Worm (Caenorhabditis elegans) whole organism, L2 larva: Measurements from ENCODE around the gene C54C6.11.

Experiments
- C34F6.9 ChIP-seq: fragments of 150-350 bp; optimal IDR thresholded peaks from 2 replicates; lab custom pipeline; 2014; ENCODE audit warnings: missing biosample characterization, missing genetic modification characterization
- F13H6.1 ChIP-seq: sonication (generic microtip); optimal IDR thresholded peaks from 2 replicates; lab custom pipeline; 2016; ENCODE audit warnings: missing genetic modification characterization, missing compliant biosample characterization
- R02D3.7 ChIP-seq: fragments of 150-350 bp; optimal IDR thresholded peaks from 2 replicates; lab custom pipeline; 2014; ENCODE audit warnings: missing biosample characterization, missing genetic modification characterization
- Y55F3AM.14 ChIP-seq: fragments of 200-800 bp; sonication (Bioruptor generic); optimal IDR thresholded peaks from 2 replicates; lab custom pipeline; 2018; ENCODE audit warnings: mild to moderate bottlenecking, missing genetic modification characterization, missing compliant biosample characterization
- ZK546.5 ChIP-seq: sonication (generic microtip); optimal IDR thresholded peaks from 2 replicates; lab custom pipeline; 2017; ENCODE audit warnings: missing biosample characterization, missing genetic modification characterization
- aly-2 ChIP-seq: fragments of 150-350 bp; optimal IDR thresholded peaks from 2 replicates; lab custom pipeline; 2014; ENCODE audit warnings: missing biosample characterization, missing genetic modification characterization
- ceh-82 ChIP-seq: fragments of 150-350 bp; optimal IDR thresholded peaks from 2 replicates; lab custom pipeline; 2014; ENCODE audit warnings: missing biosample characterization, missing genetic modification characterization
- crh-2 ChIP-seq: sonication (generic microtip); optimal IDR thresholded peaks from 2 replicates; lab custom pipeline; 2017; ENCODE audit warnings: missing biosample characterization, missing genetic modification characterization
- dmd-4 ChIP-seq: sonication (generic microtip); optimal IDR thresholded peaks from 2 replicates; lab custom pipeline; 2017; ENCODE audit warnings: missing biosample characterization, missing genetic modification characterization
- egl-27 ChIP-seq: sonication (generic microtip); optimal IDR thresholded peaks from 3 replicates; lab custom pipeline; 2017; ENCODE audit warnings: missing biosample characterization, missing genetic modification reagents, missing genetic modification characterization
- elt-3 ChIP-seq: sonication (generic microtip); optimal IDR thresholded peaks from 2 replicates; lab custom pipeline; 2017; ENCODE audit warnings: missing biosample characterization, missing genetic modification characterization
- fos-1 ChIP-seq: fragments of 150-350 bp; optimal IDR thresholded peaks from 2 replicates; lab custom pipeline; 2014; ENCODE audit warnings: missing biosample characterization, missing genetic modification characterization
- gmeb-1 ChIP-seq: fragments of 150-350 bp; optimal IDR thresholded peaks from 2 replicates; lab custom pipeline; 2014; ENCODE audit warnings: missing biosample characterization, missing genetic modification characterization
- lin-11 ChIP-seq: fragments of 150-350 bp; sonication (generic microtip); optimal IDR thresholded peaks from 2 replicates; lab custom pipeline; 2014; ENCODE audit warnings: missing biosample characterization, missing genetic modification characterization, inconsistent platforms, mixed read lengths
- lin-13 ChIP-seq: fragments of 150-350 bp; optimal IDR thresholded peaks from 2 replicates; lab custom pipeline; 2014; ENCODE audit warnings: missing biosample characterization, missing genetic modification reagents, missing genetic modification characterization
- lin-39 ChIP-seq: fragments of 150-350 bp; optimal IDR thresholded peaks from 2 replicates; lab custom pipeline; 2014; ENCODE audit warnings: missing biosample characterization, missing genetic modification reagents, missing genetic modification characterization
- lsy-2 ChIP-seq, 2 experiments: fragments of 150-350 bp in 1 of 2; sonication (generic microtip) in 1 of 2; optimal IDR thresholded peaks; 2 replicates each; lab custom pipeline; 2014 to 2017; ENCODE audit warnings: missing biosample characterization in 2 of 2, missing genetic modification characterization in 2 of 2
- mab-5 ChIP-seq: fragments of 150-350 bp; optimal IDR thresholded peaks from 2 replicates; lab custom pipeline; 2014; ENCODE audit warnings: missing biosample characterization, missing genetic modification characterization
- mbf-1 ChIP-seq: sonication (generic microtip); optimal IDR thresholded peaks from 2 replicates; lab custom pipeline; 2017; ENCODE audit warnings: missing biosample characterization, missing genetic modification characterization
- mdl-1 ChIP-seq, 2 experiments: fragments of 150-350 bp in 1 of 2; sonication (generic microtip) in 1 of 2; optimal IDR thresholded peaks; 2 replicates each; lab custom pipeline; 2017; ENCODE audit warnings: missing biosample characterization in 2 of 2, missing genetic modification characterization in 2 of 2
- nhr-11 ChIP-seq: fragments of 150-350 bp; optimal IDR thresholded peaks from 2 replicates; lab custom pipeline; 2014; ENCODE audit warnings: missing biosample characterization, missing genetic modification characterization
- nhr-12 ChIP-seq: fragments of 150-350 bp; optimal IDR thresholded peaks from 2 replicates; lab custom pipeline; 2014; ENCODE audit warnings: missing biosample characterization, missing genetic modification characterization
- nhr-129 ChIP-seq: fragments of 150-350 bp; optimal IDR thresholded peaks from 2 replicates; lab custom pipeline; 2014; ENCODE audit warnings: missing biosample characterization, missing genetic modification characterization
- nhr-21 ChIP-seq: fragments of 150-350 bp; optimal IDR thresholded peaks from 2 replicates; lab custom pipeline; 2014; ENCODE audit warnings: missing biosample characterization, missing genetic modification characterization
- nhr-23 ChIP-seq: fragments of 150-350 bp; optimal IDR thresholded peaks from 2 replicates; lab custom pipeline; 2014; ENCODE audit warnings: missing biosample characterization, missing genetic modification reagents, missing genetic modification characterization
- nhr-237 ChIP-seq: fragments of 150-350 bp; optimal IDR thresholded peaks from 2 replicates; lab custom pipeline; 2014; ENCODE audit warnings: missing biosample characterization, missing genetic modification characterization
- nhr-25 ChIP-seq: fragments of 150-350 bp; sonication (generic microtip); optimal IDR thresholded peaks from 3 replicates; lab custom pipeline; 2014; ENCODE audit warnings: missing biosample characterization, missing genetic modification characterization
- nhr-6 ChIP-seq: fragments of 150-350 bp; optimal IDR thresholded peaks from 2 replicates; lab custom pipeline; 2014; ENCODE audit warnings: missing biosample characterization, missing genetic modification characterization
- nhr-77 ChIP-seq: fragments of 150-350 bp; optimal IDR thresholded peaks from 2 replicates; lab custom pipeline; 2014; ENCODE audit warnings: missing biosample characterization, missing genetic modification characterization
- peb-1 ChIP-seq: fragments of 150-350 bp; optimal IDR thresholded peaks from 2 replicates; lab custom pipeline; 2014; ENCODE audit warnings: missing biosample characterization, missing genetic modification characterization
- sem-4 ChIP-seq: fragments of 150-350 bp; optimal IDR thresholded peaks from 2 replicates; lab custom pipeline; 2014; ENCODE audit warnings: missing biosample characterization, missing genetic modification reagents, missing genetic modification characterization
- skn-1 ChIP-seq: sonication (generic microtip); optimal IDR thresholded peaks from 2 replicates; lab custom pipeline; 2017; ENCODE audit warnings: missing biosample characterization, missing genetic modification characterization
- sma-3 ChIP-seq: sonication (generic microtip); optimal IDR thresholded peaks from 2 replicates; lab custom pipeline; 2016; ENCODE audit warnings: missing genetic modification reagents, missing genetic modification characterization, missing compliant biosample characterization
- sma-9 ChIP-seq, 2 experiments: fragments of 150-350 bp in 1 of 2; sonication (generic microtip) in 1 of 2; optimal IDR thresholded peaks; 2 replicates each; lab custom pipeline; 2014 to 2016; ENCODE audit warnings: missing genetic modification characterization in 2 of 2, mild to moderate bottlenecking in 1 of 2, missing biosample characterization in 1 of 2, missing compliant biosample characterization in 1 of 2, missing genetic modification reagents in 1 of 2, moderate library complexity in 1 of 2
- unc-39 ChIP-seq: fragments of 150-350 bp; optimal IDR thresholded peaks from 2 replicates; lab custom pipeline; 2014; ENCODE audit warnings: missing biosample characterization, missing genetic modification characterization
- unc-55 ChIP-seq: fragments of 150-350 bp; sonication (generic microtip); optimal IDR thresholded peaks from 3 replicates; lab custom pipeline; 2014; ENCODE audit warnings: missing biosample characterization, missing genetic modification reagents, missing genetic modification characterization
- ztf-1 ChIP-seq: fragments of 200-800 bp; sonication (Bioruptor generic); conservative IDR thresholded peaks from 2 replicates; pipeline ENCODE4 v1.3.6; 2022; ENCODE audit warnings: missing genetic modification characterization, missing compliant biosample characterization
- ztf-11 ChIP-seq: sonication (generic microtip); optimal IDR thresholded peaks from 2 replicates; lab custom pipeline; 2017; ENCODE audit warnings: missing biosample characterization, missing genetic modification characterization
- ztf-4 ChIP-seq: fragments of 150-350 bp; optimal IDR thresholded peaks from 2 replicates; lab custom pipeline; 2014; ENCODE audit warnings: missing biosample characterization, missing genetic modification characterization

Gene C54C6.11

DNA sequence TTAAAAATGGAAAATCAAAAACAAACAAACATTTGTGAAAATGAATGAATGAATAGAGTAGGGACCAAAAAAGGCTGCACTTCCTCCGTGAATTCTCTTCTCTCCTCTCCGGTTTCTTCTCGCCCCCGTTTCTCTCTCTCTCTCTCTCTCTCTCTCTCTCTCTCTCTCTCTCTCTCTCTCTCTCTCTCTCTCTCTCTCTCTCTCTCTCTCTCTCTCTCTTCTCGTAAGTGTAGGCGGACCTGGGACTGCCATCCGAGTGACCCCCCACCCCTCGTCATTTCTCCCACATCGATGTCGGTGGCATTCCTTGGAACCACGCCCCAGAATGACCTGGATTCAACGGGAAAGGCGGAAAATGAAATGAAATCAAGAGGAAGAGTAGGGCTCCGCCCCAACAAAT is 18.7 kb downstream of the C54C6.11 start:
- TF ChIP-seq ztf-1 (GFP tag; lab: Robert Waterston, UW) (no peak), C34F6.9 (tag; lab: Kevin White, UChicago) (no peak), nhr-237 (tag; lab: Kevin White, UChicago) (no peak), mab-5 (tag; lab: Kevin White, UChicago) (no peak), gmeb-1 (tag; lab: Kevin White, UChicago) (no peak), sma-9 (GFP tag; optimal IDR thresholded peaks at IDR 0.05; lab: Kevin White, UChicago) (no peak), sma-9 (tag; optimal IDR thresholded peaks at IDR 0.05; lab: Kevin White, UChicago) (no peak), mbf-1 (tag; lab: Kevin White, UChicago) (no peak), lin-13 (no peak), skn-1 (tag; lab: Kevin White, UChicago) (no peak), mdl-1 (tag; optimal IDR thresholded peaks at IDR 0.05; lab: Kevin White, UChicago) (no peak), R02D3.7 (tag; lab: Kevin White, UChicago) (no peak), lin-11 (no peak), lin-39 (tag; lab: Kevin White, UChicago) (no peak), nhr-23 (tag; lab: Kevin White, UChicago) (no peak), ztf-4 (tag; lab: Kevin White, UChicago) (no peak), ztf-11 (no peak), sem-4 (tag; lab: Kevin White, UChicago) (no peak), nhr-6 (tag; lab: Kevin White, UChicago) (no peak)

- TF ChIP-seq lsy-2 (tag; optimal IDR thresholded peaks at IDR 0.05; lab: Kevin White, UChicago): no peak
- no peak for TF ChIP-seq nhr-21 (tag; lab: Kevin White, UChicago)
- TF ChIP-seq elt-3 (tag; lab: Kevin White, UChicago): no peak
- no peak for TF ChIP-seq dmd-4 (tag; lab: Kevin White, UChicago)
- no peak for TF ChIP-seq nhr-11
- no peak for TF ChIP-seq crh-2 (tag; lab: Kevin White, UChicago)
- no peak for TF ChIP-seq ztf-1 (GFP tag; lab: Robert Waterston, UW)
- no peak for TF ChIP-seq unc-39 (tag; lab: Kevin White, UChicago)
- TF ChIP-seq ZK546.5 (tag; lab: Kevin White, UChicago): no peak
- TF ChIP-seq peb-1 (tag; lab: Kevin White, UChicago): no peak
- TF ChIP-seq aly-2 (tag; lab: Kevin White, UChicago): no peak
- TF ChIP-seq skn-1 (tag; lab: Kevin White, UChicago): no peak
- TF ChIP-seq nhr-12 (tag; lab: Kevin White, UChicago): no peak
Measured at ce11 chrIII:3569763-3570162, 21.6 kb downstream of the C54C6.11 start.

- TF ChIP-seq nhr-25 (tag; lab: Kevin White, UChicago) (no peak), sma-9 (GFP tag; optimal IDR thresholded peaks at IDR 0.05; lab: Kevin White, UChicago) (peak; percentile 63), sma-9 (tag; optimal IDR thresholded peaks at IDR 0.05; lab: Kevin White, UChicago) (no peak), Y55F3AM.14 (GFP tag; lab: Kevin White, UChicago) (no peak), fos-1 (peak; percentile 75), unc-39 (tag; lab: Kevin White, UChicago) (no peak), nhr-12 (tag; lab: Kevin White, UChicago) (no peak), unc-55 (no peak), egl-27 (no peak), sma-3 (GFP tag; lab: Kevin White, UChicago) (no peak), nhr-77 (no peak), nhr-129 (tag; lab: Kevin White, UChicago) (no peak), mdl-1 (tag; optimal IDR thresholded peaks at IDR 0.05; lab: Kevin White, UChicago) (no peak), F13H6.1 (tag; lab: Kevin White, UChicago) (peak; percentile 3), nhr-11 (no peak), dmd-4 (tag; lab: Kevin White, UChicago) (no peak)
Measured at ce11 chrIII:3571371-3571902, 23.3 kb downstream of the C54C6.11 start.

DNA sequence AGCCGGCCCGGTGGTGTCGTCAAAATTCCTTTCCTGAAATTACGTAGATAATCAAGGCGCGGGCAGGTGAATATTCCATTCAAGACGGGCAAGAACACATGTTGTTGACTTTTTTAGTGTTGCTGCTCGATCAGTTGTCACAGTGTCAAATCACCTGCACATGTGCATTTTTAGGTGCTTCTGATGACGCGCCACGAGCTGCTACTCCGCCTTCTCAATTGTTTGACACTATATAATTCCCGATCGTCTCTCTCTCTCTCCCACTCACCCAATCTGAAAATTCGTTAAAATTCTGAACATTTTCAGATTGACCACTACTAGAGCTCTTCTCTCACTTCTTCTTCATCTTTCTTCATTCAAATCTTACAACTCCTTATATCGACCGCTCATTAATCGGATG is 25.2 kb downstream of the C54C6.11 start, which contains the start of gene nhr-6:
Gene nhr-6 (plus strand): TSS at position 301 of the 400 bp plus-strand sequence.
- TF ChIP-seq ZK546.5 (tag; lab: Kevin White, UChicago): no peak
- no peak for TF ChIP-seq R02D3.7 (tag; lab: Kevin White, UChicago)
- no peak for TF ChIP-seq nhr-237 (tag; lab: Kevin White, UChicago)
- TF ChIP-seq ceh-82: no peak
